Worm (Caenorhabditis elegans) whole organism, young adult: ENCODE measurements around the gene D1054.18.

ENCODE experiments used
- B0336.3 ChIP-seq: fragments of 200-800 bp; sonication (Bioruptor generic); IDR thresholded peaks from 2 replicates; pipeline ENCODE4 v1.3.6; 2022; ENCODE audit warnings: missing genetic modification characterization, missing compliant biosample characterization
- D2030.7 ChIP-seq: fragments of 200-800 bp; sonication (Bioruptor generic); IDR thresholded peaks from 2 replicates; pipeline ENCODE4 v1.3.6; 2022; ENCODE audit warnings: missing genetic modification reagents, missing genetic modification characterization, missing compliant biosample characterization
- F22D6.2 ChIP-seq: sonication (generic microtip); optimal IDR thresholded peaks from 2 replicates; lab custom pipeline; 2016; ENCODE audit warnings: mild to moderate bottlenecking, missing genetic modification characterization, missing compliant biosample characterization
- F39B2.1 ChIP-seq: fragments of 200-800 bp; sonication (Bioruptor generic); IDR thresholded peaks from 2 replicates; pipeline ENCODE4 v1.3.6; 2022; ENCODE audit warnings: missing genetic modification reagents, missing genetic modification characterization, missing compliant biosample characterization
- K12H6.12 ChIP-seq: fragments of 200-800 bp; sonication (Bioruptor generic); optimal IDR thresholded peaks from 2 replicates; lab custom pipeline; 2018; ENCODE audit warnings: mild to moderate bottlenecking, missing genetic modification characterization, missing compliant biosample characterization
- Y53G8AR.9 ChIP-seq: fragments of 200-800 bp; sonication (Bioruptor generic); conservative IDR thresholded peaks from 2 replicates; pipeline ENCODE4 v1.3.6; 2022; ENCODE audit warnings: missing genetic modification reagents, missing genetic modification characterization, missing compliant biosample characterization
- Y56A3A.18 ChIP-seq: fragments of 200-800 bp; sonication (Bioruptor generic); IDR thresholded peaks from 2 replicates; pipeline ENCODE4 v1.3.6; 2022; ENCODE audit warnings: missing genetic modification reagents, missing genetic modification characterization, missing compliant biosample characterization
- Y79H2A.3 ChIP-seq: fragments of 200-800 bp; sonication (Bioruptor generic); conservative IDR thresholded peaks from 2 replicates; pipeline ENCODE4 v1.3.6; 2022; ENCODE audit warnings: missing genetic modification reagents, missing genetic modification characterization, missing compliant biosample characterization
- aptf-3 ChIP-seq: fragments of 200-800 bp; sonication (Bioruptor generic); IDR thresholded peaks from 2 replicates; pipeline ENCODE4 v1.3.6; 2022; ENCODE audit warnings: missing genetic modification characterization, missing compliant biosample characterization
- attf-3 ChIP-seq: fragments of 200-800 bp; sonication (Bioruptor generic); conservative IDR thresholded peaks from 2 replicates; pipeline ENCODE4 v1.3.6; 2022; ENCODE audit warnings: missing genetic modification reagents, missing genetic modification characterization, missing compliant biosample characterization
- attf-6 ChIP-seq: fragments of 200-800 bp; sonication (Bioruptor generic); IDR thresholded peaks from 2 replicates; pipeline ENCODE4 v1.3.6; 2022; ENCODE audit warnings: missing genetic modification reagents, missing genetic modification characterization, missing compliant biosample characterization
- bed-1 ChIP-seq: fragments of 200-800 bp; sonication (Bioruptor generic); IDR thresholded peaks from 2 replicates; pipeline ENCODE4 v1.3.6; 2022; ENCODE audit warnings: missing genetic modification reagents, missing genetic modification characterization, missing compliant biosample characterization
- chd-7 ChIP-seq: sonication (generic microtip); optimal IDR thresholded peaks from 2 replicates; lab custom pipeline; 2016; ENCODE audit warnings: mild to moderate bottlenecking, missing genetic modification characterization, moderate library complexity, missing compliant biosample characterization
- dox-1 ChIP-seq: fragments of 200-800 bp; sonication (Bioruptor generic); IDR thresholded peaks from 2 replicates; pipeline ENCODE4 v1.3.6; 2022; ENCODE audit warnings: missing genetic modification reagents, missing genetic modification characterization, missing compliant biosample characterization
- ekl-4 ChIP-seq: fragments of 200-800 bp; sonication (Bioruptor generic); IDR thresholded peaks from 2 replicates; pipeline ENCODE4 v1.3.6; 2022; ENCODE audit warnings: missing genetic modification reagents, missing genetic modification characterization, missing compliant biosample characterization
- ets-4 ChIP-seq: fragments of 200-800 bp; sonication (Bioruptor generic); optimal IDR thresholded peaks from 2 replicates; lab custom pipeline; 2018; ENCODE audit warnings: mild to moderate bottlenecking, missing genetic modification characterization, missing compliant biosample characterization
- hmg-1.2 ChIP-seq: fragments of 200-800 bp; sonication (Bioruptor generic); IDR thresholded peaks from 2 replicates; pipeline ENCODE4 v1.3.6; 2022; ENCODE audit warnings: missing genetic modification reagents, missing genetic modification characterization, missing compliant biosample characterization
- hrde-1 ChIP-seq: sonication (generic microtip); optimal IDR thresholded peaks from 2 replicates; lab custom pipeline; 2016; ENCODE audit warnings: missing genetic modification characterization, mild to moderate bottlenecking, missing compliant biosample characterization, moderate library complexity, missing genotype, missing genetic modification reagents, borderline replicate concordance
- hsf-1 ChIP-seq: fragments of 200-800 bp; sonication (Bioruptor generic); IDR thresholded peaks from 2 replicates; pipeline ENCODE4 v1.3.6; 2022; ENCODE audit warnings: missing genetic modification reagents, missing genetic modification characterization, missing compliant biosample characterization
- let-607 ChIP-seq, 2 experiments: fragments of 200-800 bp in 1 of 2; sonication (Bioruptor generic) in 1 of 2; sonication (generic microtip) in 1 of 2; optimal IDR thresholded peaks; 2 replicates each; lab custom pipeline; 2016 to 2018; ENCODE audit warnings: mild to moderate bottlenecking in 2 of 2, missing compliant biosample characterization in 2 of 2, missing genetic modification characterization in 2 of 2, moderate library complexity in 2 of 2, missing genotype in 1 of 2
- lin-40 ChIP-seq: sonication (generic microtip); optimal IDR thresholded peaks from 2 replicates; lab custom pipeline; 2016; ENCODE audit warnings: missing genetic modification characterization, mild to moderate bottlenecking, missing compliant biosample characterization, missing genotype, missing genetic modification reagents
- lin-54 ChIP-seq: fragments of 200-800 bp; sonication (Bioruptor generic); optimal IDR thresholded peaks from 2 replicates; lab custom pipeline; 2018; ENCODE audit warnings: mild to moderate bottlenecking, missing genetic modification characterization, missing compliant biosample characterization
- madf-3 ChIP-seq: fragments of 200-800 bp; sonication (Bioruptor generic); IDR thresholded peaks from 2 replicates; pipeline ENCODE4 v1.3.6; 2022; ENCODE audit warnings: missing genetic modification reagents, missing genetic modification characterization, missing compliant biosample characterization
- madf-6 ChIP-seq: fragments of 200-800 bp; sonication (Bioruptor generic); IDR thresholded peaks from 2 replicates; pipeline ENCODE4 v1.3.6; 2022; ENCODE audit warnings: missing genetic modification reagents, missing genetic modification characterization, missing compliant biosample characterization
- mcd-1 ChIP-seq: fragments of 200-800 bp; sonication (Bioruptor generic); IDR thresholded peaks from 2 replicates; pipeline ENCODE4 v1.3.6; 2022; ENCODE audit warnings: missing genetic modification reagents, missing genetic modification characterization, missing compliant biosample characterization
- mes-4 ChIP-seq: sonication (generic microtip); optimal IDR thresholded peaks from 2 replicates; lab custom pipeline; 2016; ENCODE audit warnings: missing genotype, missing genetic modification characterization, missing compliant biosample characterization
- nfyb-1 ChIP-seq: fragments of 200-800 bp; sonication (Bioruptor generic); IDR thresholded peaks from 2 replicates; pipeline ENCODE4 v1.3.6; 2022; ENCODE audit warnings: missing genetic modification reagents, missing genetic modification characterization, missing compliant biosample characterization
- repo-1 ChIP-seq: sonication (generic microtip); optimal IDR thresholded peaks from 2 replicates; lab custom pipeline; 2017; ENCODE audit warnings: mild to moderate bottlenecking, missing genetic modification characterization, missing compliant biosample characterization
- snpc-1.3 ChIP-seq: sonication (generic microtip); optimal IDR thresholded peaks from 2 replicates; lab custom pipeline; 2017; ENCODE audit warnings: missing genetic modification characterization, mild to moderate bottlenecking, missing compliant biosample characterization, antibody characterized with exemption, moderate library complexity, missing genotype, missing genetic modification reagents; ENCODE audit not compliant: insufficient read depth
- snpc-3.4 ChIP-seq: sonication (generic microtip); optimal IDR thresholded peaks from 2 replicates; lab custom pipeline; 2017; ENCODE audit warnings: missing genetic modification characterization, mild to moderate bottlenecking, missing compliant biosample characterization, antibody characterized with exemption, moderate library complexity, missing genotype, missing genetic modification reagents
- snpc-4 ChIP-seq, 5 experiments: fragments of 150-350 bp in 1 of 5; sonication (generic microtip) in 4 of 5; optimal IDR thresholded peaks; 2 replicates each; lab custom pipeline; 2014 to 2018; ENCODE audit warnings: missing genetic modification characterization in 5 of 5, missing biosample characterization in 3 of 5, antibody characterized with exemption in 2 of 5, mild to moderate bottlenecking in 2 of 5, missing compliant biosample characterization in 2 of 5, missing genotype in 2 of 5, moderate library complexity in 2 of 5, missing genetic modification reagents in 1 of 5
- somi-1 ChIP-seq: fragments of 200-800 bp; sonication (Bioruptor generic); optimal IDR thresholded peaks from 2 replicates; lab custom pipeline; 2018; ENCODE audit warnings: mild to moderate bottlenecking, missing genetic modification characterization, missing compliant biosample characterization
- unc-130 ChIP-seq: sonication (generic microtip); optimal IDR thresholded peaks from 2 replicates; lab custom pipeline; 2016; ENCODE audit warnings: missing genetic modification reagents, missing genetic modification characterization, missing compliant biosample characterization

The D1054.18 gene

ce11 chrV:10773216-10773615, 27.8 kb downstream of the D1054.18 start:
- TF ChIP-seq ekl-4 (GFP tag; lab: Robert Waterston, UW) (no peak), hmg-1.2 (GFP tag; lab: Robert Waterston, UW) (no peak), attf-6 (GFP tag; lab: Robert Waterston, UW) (no peak), repo-1 (tag; lab: Kevin White, UChicago) (no peak), let-607 (tag; optimal IDR thresholded peaks at IDR 0.05; lab: Kevin White, UChicago) (no peak), aptf-3 (GFP tag; lab: Robert Waterston, UW) (no peak), somi-1 (GFP tag; lab: Kevin White, UChicago) (no peak), D2030.7 (GFP tag; lab: Robert Waterston, UW) (no peak), nfyb-1 (no peak), chd-7 (tag; lab: Kevin White, UChicago) (no peak), lin-40 (tag; lab: Kevin White, UChicago) (no peak), Y56A3A.18 (GFP tag; lab: Robert Waterston, UW) (no peak), unc-130 (GFP tag; lab: Kevin White, UChicago) (no peak), F22D6.2 (tag; lab: Kevin White, UChicago) (no peak), madf-3 (GFP tag; lab: Robert Waterston, UW) (no peak), snpc-4 (GFP tag; optimal IDR thresholded peaks at IDR 0.05; lab: Kevin White, UChicago) (no peak), snpc-4 (tag; optimal IDR thresholded peaks at IDR 0.05; lab: Kevin White, UChicago) (no peak), dox-1 (GFP tag; lab: Robert Waterston, UW) (no peak), attf-3 (no peak)

- TF ChIP-seq K12H6.12 (tag; lab: Kevin White, UChicago) (no peak), nfyb-1 (0 out of 2 replicates have a peak, but pooled peaks have one; percentile 41), ets-4 (GFP tag; lab: Kevin White, UChicago) (no peak), Y79H2A.3 (GFP tag; lab: Robert Waterston, UW) (0 out of 2 replicates have a peak, but pooled peaks have one; percentile 43), snpc-1.3 (tag; lab: Kevin White, UChicago) (peak; percentile 49), madf-6 (GFP tag; lab: Robert Waterston, UW) (peak; percentile 49; the same call in 1 of the 2 replicates), hrde-1 (tag; lab: Kevin White, UChicago) (peak; percentile 20), F39B2.1 (GFP tag; lab: Robert Waterston, UW) (0 out of 2 replicates have a peak, but pooled peaks have one; percentile 50), hsf-1 (GFP tag; lab: Robert Waterston, UW) (peak; percentile 51; the same call in 1 of the 2 replicates), B0336.3 (0 out of 2 replicates have a peak, but pooled peaks have one; percentile 15), madf-3 (GFP tag; lab: Robert Waterston, UW) (peak; percentile 74; the same call in 1 of the 2 replicates), mes-4 (tag; lab: Kevin White, UChicago) (no peak), Y53G8AR.9 (0 out of 2 replicates have a peak, but pooled peaks have one; percentile 63), snpc-3.4 (tag; lab: Kevin White, UChicago) (peak; percentile 15), ekl-4 (GFP tag; lab: Robert Waterston, UW) (peak; percentile 50; the same call in 1 of the 2 replicates), lin-54 (peak; percentile 5), bed-1 (GFP tag; lab: Robert Waterston, UW) (no peak)
These were observed 29.6 kb downstream of the D1054.18 start, which contains the start of gene D1054.3 for ce11 chrV:10771390-10771789. Gene D1054.3 (plus strand): TSS chrV:10771451.

ce11 chrV:10770026-10770425, 31.0 kb downstream of the D1054.18 start, which contains the start of the genes D1054.1 and pas-2:
Gene D1054.1 (minus strand): TSS chrV:10770217.
Gene pas-2 (plus strand): TSS chrV:10770368.
- peak; percentile 40; the same call in 1 of the 2 replicates for TF ChIP-seq mcd-1 (GFP tag; lab: Robert Waterston, UW)
- no peak for TF ChIP-seq repo-1 (tag; lab: Kevin White, UChicago)
- no peak for TF ChIP-seq snpc-4 (GFP tag; optimal IDR thresholded peaks at IDR 0.05; lab: Kevin White, UChicago)
- TF ChIP-seq snpc-4 (tag; optimal IDR thresholded peaks at IDR 0.05; lab: Kevin White, UChicago) = peak in 1 of 4 experiments; percentile 33
- TF ChIP-seq somi-1 (GFP tag; lab: Kevin White, UChicago) = no peak
